Fruit fly (Drosophila melanogaster) whole organism, adult: Measurements from ENCODE around the gene CG42536.

ENCODE experiments used
- CG11617 ChIP-seq: fragments of 200-800 bp; sonication (Bioruptor generic); optimal IDR thresholded peaks from 2 replicates; lab custom pipeline; 2017; ENCODE audit warnings: mild to moderate bottlenecking, missing biosample characterization, missing genetic modification reagents, missing genetic modification characterization
- CG12768 ChIP-seq: fragments of 200-800 bp; sonication (Bioruptor generic); optimal IDR thresholded peaks from 2 replicates; lab custom pipeline; 2017; ENCODE audit warnings: missing biosample characterization, missing genetic modification characterization, mild to moderate bottlenecking, moderate library complexity, missing genetic modification reagents
- CG14711 ChIP-seq: fragments of 200-800 bp; sonication (Bioruptor generic); optimal IDR thresholded peaks from 2 replicates; lab custom pipeline; 2018; ENCODE audit warnings: missing biosample characterization, mild to moderate bottlenecking, missing genetic modification characterization, moderate library complexity
- CG1620 ChIP-seq: fragments of 200-800 bp; sonication (Bioruptor generic); optimal IDR thresholded peaks from 2 replicates; lab custom pipeline; 2016; ENCODE audit warnings: missing biosample characterization, missing genetic modification characterization
- CG33017 ChIP-seq: fragments of 200-800 bp; sonication (Bioruptor generic); optimal IDR thresholded peaks from 2 replicates; lab custom pipeline; 2018; ENCODE audit warnings: missing biosample characterization, mild to moderate bottlenecking, missing genetic modification characterization, moderate library complexity
- CG5204 ChIP-seq: fragments of 200-800 bp; sonication (Bioruptor generic); optimal IDR thresholded peaks from 2 replicates; lab custom pipeline; 2016; ENCODE audit warnings: missing biosample characterization, missing genetic modification characterization
- CG7045 ChIP-seq: fragments of 200-800 bp; sonication (Bioruptor generic); optimal IDR thresholded peaks from 2 replicates; lab custom pipeline; 2017; ENCODE audit warnings: missing biosample characterization, mild to moderate bottlenecking, missing genetic modification characterization
- CG7101 ChIP-seq: fragments of 200-800 bp; sonication (Bioruptor generic); optimal IDR thresholded peaks from 2 replicates; lab custom pipeline; 2018; ENCODE audit warnings: missing biosample characterization, mild to moderate bottlenecking, missing genetic modification characterization, moderate library complexity
- Clk ChIP-seq: fragments of 200-800 bp; sonication (Bioruptor generic); optimal IDR thresholded peaks from 2 replicates; lab custom pipeline; 2017; ENCODE audit warnings: missing biosample characterization, missing genetic modification characterization
- Crg-1 ChIP-seq: fragments of 200-800 bp; sonication (Bioruptor generic); optimal IDR thresholded peaks from 2 replicates; lab custom pipeline; 2016; ENCODE audit warnings: missing biosample characterization, missing genetic modification characterization
- Hr96 ChIP-seq: fragments of 200-800 bp; sonication (Bioruptor generic); optimal IDR thresholded peaks from 2 replicates; lab custom pipeline; 2016; ENCODE audit warnings: missing biosample characterization, missing genetic modification characterization
- Mnt ChIP-seq: fragments of 200-800 bp; sonication (Bioruptor generic); optimal IDR thresholded peaks from 2 replicates; lab custom pipeline; 2016; ENCODE audit warnings: missing biosample characterization, mild to moderate bottlenecking, missing genetic modification characterization
- bab1 ChIP-seq: fragments of 200-800 bp; sonication (Bioruptor generic); optimal IDR thresholded peaks from 3 replicates; lab custom pipeline; 2019; ENCODE audit warnings: missing biosample characterization, mild to moderate bottlenecking, missing genetic modification characterization, moderate library complexity
- cic ChIP-seq: fragments of 200-800 bp; sonication (Bioruptor generic); optimal IDR thresholded peaks from 2 replicates; lab custom pipeline; 2017; ENCODE audit warnings: missing biosample characterization, mild to moderate bottlenecking, missing genetic modification characterization, moderate library complexity
- cnc ChIP-seq, 2 experiments: fragments of >200 bp; optimal IDR thresholded peaks; 2 replicates each; lab custom pipeline; 2017
- kay ChIP-seq: fragments of 200-800 bp; sonication (Bioruptor generic); peaks from one replicate; lab custom pipeline; 2016; ENCODE audit warnings: missing biosample characterization, missing genetic modification characterization, borderline replicate concordance
- ovo ChIP-seq: fragments of 200-800 bp; sonication (Bioruptor generic); optimal IDR thresholded peaks from 2 replicates; lab custom pipeline; 2016; ENCODE audit warnings: missing biosample characterization, missing genetic modification characterization
- pad ChIP-seq: fragments of 200-800 bp; sonication (Bioruptor generic); optimal IDR thresholded peaks from 3 replicates; lab custom pipeline; 2017; ENCODE audit warnings: missing biosample characterization, missing genetic modification characterization, mild to moderate bottlenecking, moderate library complexity, missing genetic modification reagents
- tj ChIP-seq: fragments of 200-800 bp; sonication (Bioruptor generic); optimal IDR thresholded peaks from 3 replicates; lab custom pipeline; 2017; ENCODE audit warnings: missing biosample characterization, mild to moderate bottlenecking, missing genetic modification characterization, moderate library complexity
- toe ChIP-seq: fragments of 200-800 bp; sonication (Bioruptor generic); optimal IDR thresholded peaks from 2 replicates; lab custom pipeline; 2016; ENCODE audit warnings: missing biosample characterization, missing genetic modification characterization

The CG42536 gene

DNA sequence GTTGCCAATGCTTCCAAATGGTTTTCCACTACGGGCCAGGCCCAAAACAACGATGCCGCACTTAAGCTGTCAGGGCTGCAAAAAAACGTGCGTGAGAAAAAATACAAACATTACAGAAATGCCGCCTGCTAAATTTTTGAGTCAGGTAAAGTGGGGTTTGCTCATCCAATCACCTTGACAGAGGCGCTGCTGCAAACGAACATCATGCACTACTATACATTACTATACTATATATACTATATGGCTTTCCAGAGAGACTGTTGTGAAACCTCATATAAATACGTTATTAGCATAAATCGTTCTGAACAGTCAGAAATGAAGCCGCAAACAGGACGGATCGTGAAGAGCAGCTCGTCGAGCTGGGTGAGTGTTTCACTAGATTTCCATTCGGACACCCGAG lies 13.4 kb upstream of the CG42536 start, which contains the start of gene CG14153:
TSS of gene CG14153 (plus strand) at position 301 of the 400 bp plus-strand sequence.
- no peak for TF ChIP-seq Hr96
- no peak for TF ChIP-seq CG1620 (GFP tag; lab: Kevin White, UChicago)
- no peak for TF ChIP-seq CG12768 (GFP tag; lab: Kevin White, UChicago)
- TF ChIP-seq toe (GFP tag; lab: Kevin White, UChicago): no peak
- no peak for TF ChIP-seq cnc (optimal IDR thresholded peaks at IDR 0.05; lab: Kevin White, UChicago)
- no peak for TF ChIP-seq ovo (GFP tag; lab: Kevin White, UChicago)
- no peak for TF ChIP-seq CG7101 (tag; lab: Kevin White, UChicago)
- TF ChIP-seq cic (GFP tag; lab: Kevin White, UChicago): no peak
- no peak for TF ChIP-seq Crg-1 (GFP tag; lab: Kevin White, UChicago)
- TF ChIP-seq Mnt (GFP tag; lab: Kevin White, UChicago): no peak

dm6 chr3L:10641589-10641988 lies 11.7 kb upstream of the CG42536 start, which contains the start of gene CG14154:
Gene CG14154 (plus strand): TSS chr3L:10641889.
- TF ChIP-seq pad (GFP tag; lab: Kevin White, UChicago): no peak
- TF ChIP-seq ovo (GFP tag; lab: Kevin White, UChicago): no peak
- no peak for TF ChIP-seq CG7045 (GFP tag; lab: Kevin White, UChicago)
- no peak for TF ChIP-seq CG7101 (tag; lab: Kevin White, UChicago)
- no peak for TF ChIP-seq bab1
- TF ChIP-seq kay (GFP tag; lab: Kevin White, UChicago): no peak
- TF ChIP-seq Hr96: no peak
- TF ChIP-seq cnc (optimal IDR thresholded peaks at IDR 0.05; lab: Kevin White, UChicago): no peak
- no peak for TF ChIP-seq tj (GFP tag; lab: Kevin White, UChicago)
- TF ChIP-seq CG11617 (GFP tag; lab: Kevin White, UChicago): no peak
- no peak for TF ChIP-seq cic (GFP tag; lab: Kevin White, UChicago)
- no peak for TF ChIP-seq CG5204 (GFP tag; lab: Kevin White, UChicago)
- no peak for TF ChIP-seq Clk
- TF ChIP-seq CG14711 (tag; lab: Kevin White, UChicago): no peak
- no peak for TF ChIP-seq CG33017
- TF ChIP-seq Crg-1 (GFP tag; lab: Kevin White, UChicago): no peak
- TF ChIP-seq Mnt (GFP tag; lab: Kevin White, UChicago): no peak
- TF ChIP-seq CG1620 (GFP tag; lab: Kevin White, UChicago): no peak
- no peak for TF ChIP-seq CG12768 (GFP tag; lab: Kevin White, UChicago)
- no peak for TF ChIP-seq toe (GFP tag; lab: Kevin White, UChicago)

dm6 chr3L:10639440-10639839 lies 9.6 kb upstream of the CG42536 start, which contains the start of gene CG18628:
Gene CG18628 (plus strand): TSS chr3L:10639740.
- no peak for TF ChIP-seq CG7101 (tag; lab: Kevin White, UChicago)

DNA sequence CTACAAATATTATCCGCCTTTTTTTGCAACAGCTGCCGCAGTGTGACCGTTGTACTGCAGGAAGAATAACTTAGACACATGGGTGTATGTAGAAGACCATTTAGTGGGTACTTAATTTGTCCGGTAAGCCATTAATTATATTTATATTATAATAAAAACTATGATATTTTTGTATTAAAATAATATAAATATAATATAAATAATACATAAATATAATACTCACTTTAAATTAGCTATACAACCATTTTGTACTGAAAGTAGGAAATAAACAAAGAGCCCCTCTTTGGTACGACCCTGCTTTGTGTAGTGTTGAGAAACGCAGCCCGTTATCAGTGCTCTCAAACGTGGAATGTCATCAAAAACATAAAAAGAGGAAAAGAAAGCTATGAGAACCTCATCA lies 8.0 kb upstream of the CG42536 start, which contains the start of gene Cnep1r2:
TSS of gene Cnep1r2 (plus strand) at position 328 of the 400 bp plus-strand sequence.
- TF ChIP-seq tj (GFP tag; lab: Kevin White, UChicago) (peak; percentile 80), CG11617 (GFP tag; lab: Kevin White, UChicago) (peak; percentile 95), CG14711 (tag; lab: Kevin White, UChicago) (peak; percentile 93), toe (GFP tag; lab: Kevin White, UChicago) (peak; percentile 89), CG1620 (GFP tag; lab: Kevin White, UChicago) (peak; percentile 81), Clk (peak; percentile 84), CG7045 (GFP tag; lab: Kevin White, UChicago) (peak; percentile 97), CG12768 (GFP tag; lab: Kevin White, UChicago) (peak; percentile 95), CG7101 (tag; lab: Kevin White, UChicago) (peak; percentile 98), cnc (optimal IDR thresholded peaks at IDR 0.05; lab: Kevin White, UChicago) (no peak), cic (GFP tag; lab: Kevin White, UChicago) (peak; percentile 81), Mnt (GFP tag; lab: Kevin White, UChicago) (peak; percentile 77), ovo (GFP tag; lab: Kevin White, UChicago) (peak; percentile 96), CG5204 (GFP tag; lab: Kevin White, UChicago) (no peak), CG33017 (peak; percentile 97), bab1 (peak; percentile 91), pad (GFP tag; lab: Kevin White, UChicago) (peak; percentile 90), kay (GFP tag; lab: Kevin White, UChicago) (peak; percentile 39), Hr96 (no peak), Crg-1 (GFP tag; lab: Kevin White, UChicago) (peak; percentile 91)

dm6 chr3L:10630885-10631359 lies 1.1 kb upstream of the CG42536 start, which contains the start of the genes CG42535, CG34001 and hay:
Gene CG42535 (minus strand): TSS chr3L:10630935.
Gene CG34001 (plus strand): TSS chr3L:10631079.
Gene hay (plus strand): TSS chr3L:10631079.
- TF ChIP-seq bab1 (peak; percentile 24), CG7045 (GFP tag; lab: Kevin White, UChicago) (no peak), CG12768 (GFP tag; lab: Kevin White, UChicago) (no peak), CG7101 (tag; lab: Kevin White, UChicago) (peak; percentile 11), Crg-1 (GFP tag; lab: Kevin White, UChicago) (no peak), Hr96 (peak; percentile 1), CG14711 (tag; lab: Kevin White, UChicago) (peak; percentile 4), pad (GFP tag; lab: Kevin White, UChicago) (peak; percentile 16)

DNA sequence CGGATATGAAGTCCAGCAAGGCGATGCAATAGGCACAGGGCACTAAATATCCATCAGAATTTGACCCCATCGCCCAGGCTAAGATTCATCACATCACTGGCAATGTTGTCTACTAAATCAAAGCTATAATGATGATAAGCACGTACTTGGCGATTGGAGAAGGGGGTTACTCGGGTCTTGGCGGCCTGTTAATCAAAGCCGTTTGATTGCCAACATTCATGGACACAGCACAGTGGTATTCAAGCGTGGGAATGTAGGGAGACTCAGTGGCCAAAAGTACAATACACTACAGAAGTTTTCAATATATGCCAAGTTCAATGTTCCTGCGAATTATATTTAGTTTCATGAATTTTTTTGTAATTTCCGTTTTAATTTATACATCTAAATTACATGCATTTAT lies 1.5 kb downstream of the CG42536 start, which contains the start of gene CG14151:
TSS of gene CG14151 (minus strand) at position 101 of the 400 bp plus-strand sequence.
- no peak for TF ChIP-seq CG14711 (tag; lab: Kevin White, UChicago)
- TF ChIP-seq pad (GFP tag; lab: Kevin White, UChicago): no peak
- no peak for TF ChIP-seq bab1
- no peak for TF ChIP-seq CG11617 (GFP tag; lab: Kevin White, UChicago)
- no peak for TF ChIP-seq tj (GFP tag; lab: Kevin White, UChicago)
- TF ChIP-seq toe (GFP tag; lab: Kevin White, UChicago): no peak
